Comparison of ENCODE assay signal across 4 fruit fly cellular contexts in the genomic region with DNA sequence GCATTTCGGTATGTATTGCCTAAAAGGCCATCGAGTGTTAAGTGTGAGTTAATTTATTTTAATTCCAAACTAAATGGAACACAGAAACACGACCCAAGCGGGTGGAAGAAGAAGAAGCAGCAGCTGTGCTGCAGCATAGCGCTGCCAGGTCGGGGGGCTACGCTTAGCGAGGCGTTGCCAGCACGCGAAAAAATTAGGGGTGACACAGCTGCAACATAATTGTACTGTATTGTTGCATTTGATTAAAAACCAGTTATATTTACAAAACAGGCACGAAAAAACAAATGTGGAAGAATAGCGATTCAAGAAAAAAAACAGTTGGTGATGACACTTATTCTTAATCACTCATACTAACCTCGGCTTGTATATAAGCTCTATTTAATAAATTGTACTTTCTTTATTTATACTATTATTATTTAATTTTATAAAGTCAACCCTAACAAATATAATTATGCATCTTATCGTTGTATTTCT.
TF ChIP-seq lines count a peak whose summit lies in the region.

No protein-coding gene starts in this region.

TF ChIP-seq in whole organism, adult, 20 proteins besides CTCF, POLR2A, EP300 and RAD21 (continued from another document):
- TF ChIP-seq toe (GFP tag; optimal IDR thresholded peaks at IDR 0.05; lab: Kevin White, UChicago), result peak; percentile 70
- no peak for TF ChIP-seq cic (GFP tag; optimal IDR thresholded peaks at IDR 0.05; lab: Kevin White, UChicago)
- TF ChIP-seq Clk (GFP tag; optimal IDR thresholded peaks at IDR 0.05; lab: Kevin White, UChicago), result no peak
- peak; percentile 42 for TF ChIP-seq Crg-1 (GFP tag; optimal IDR thresholded peaks at IDR 0.05; lab: Kevin White, UChicago)

TF ChIP-seq in whole organism, embryonic, 481 proteins besides CTCF, POLR2A, EP300 and RAD21 (continued from another document and continues in another):
- TF ChIP-seq ttk (GFP tag; IDR thresholded peaks at IDR 0.05; lab: Robert Waterston, UW) (peak; percentile 38; the same call in 1 of the 2 replicates), CG10366 (GFP tag; IDR thresholded peaks at IDR 0.05; lab: Robert Waterston, UW) (peak; percentile 72), Ptx1 (GFP tag; IDR thresholded peaks at IDR 0.05; lab: Robert Waterston, UW) (peak; percentile 86), Oli (tag; optimal IDR thresholded peaks at IDR 0.05; lab: Kevin White, UChicago) (peak; percentile 68), Hr78 (GFP tag; optimal IDR thresholded peaks at IDR 0.05; lab: Kevin White, UChicago) (no peak), Lpt (GFP tag; optimal IDR thresholded peaks at IDR 0.05; lab: Kevin White, UChicago) (no peak), ewg (GFP tag; optimal IDR thresholded peaks at IDR 0.05; lab: Kevin White, UChicago) (peak; percentile 49), gsb (GFP tag; IDR thresholded peaks at IDR 0.05; lab: Robert Waterston, UW) (peak; percentile 49), CG18619 (GFP tag; optimal IDR thresholded peaks at IDR 0.05; lab: Kevin White, UChicago) (no peak), CG3847 (GFP tag; IDR thresholded peaks at IDR 0.05; lab: Robert Waterston, UW) (peak; percentile 90), CG9797 (GFP tag; optimal IDR thresholded peaks at IDR 0.05; lab: Kevin White, UChicago) (no peak), stc (GFP tag; IDR thresholded peaks at IDR 0.05; lab: Robert Waterston, UW) (peak; percentile 45; the same call in 1 of the 2 replicates), CG6813 (GFP tag; optimal IDR thresholded peaks at IDR 0.05; lab: Kevin White, UChicago) (peak; percentile 56), YL-1 (GFP tag; optimal IDR thresholded peaks at IDR 0.05; lab: Kevin White, UChicago) (peak; percentile 78), Hr3 (GFP tag; optimal IDR thresholded peaks at IDR 0.05; lab: Kevin White, UChicago) (peak; percentile 73), BEAF-32 (GFP tag; optimal IDR thresholded peaks at IDR 0.05; lab: Kevin White, UChicago) (peak; percentile 75), grn (GFP tag; optimal IDR thresholded peaks at IDR 0.05; lab: Kevin White, UChicago) (no peak), row (GFP tag; IDR thresholded peaks at IDR 0.05; lab: Robert Waterston, UW) (peak; percentile 88), Neu2 (GFP tag; optimal IDR thresholded peaks at IDR 0.05; lab: Kevin White, UChicago; ENCODE audit: borderline replicate concordance) (no peak), Atf3 (GFP tag; optimal IDR thresholded peaks at IDR 0.05; lab: Kevin White, UChicago) (peak; percentile 7), CG4854 (GFP tag; optimal IDR thresholded peaks at IDR 0.05; lab: Kevin White, UChicago) (no peak), kah (GFP tag; optimal IDR thresholded peaks at IDR 0.05; lab: Kevin White, UChicago) (peak; percentile 39), CG12659 (GFP tag; optimal IDR thresholded peaks at IDR 0.05; lab: Kevin White, UChicago) (peak; percentile 84), CG12071 (GFP tag; optimal IDR thresholded peaks at IDR 0.05; lab: Kevin White, UChicago) (no peak), Sox102F (GFP tag; optimal IDR thresholded peaks at IDR 0.05; lab: Kevin White, UChicago) (peak; percentile 76), Gsc (GFP tag; IDR thresholded peaks at IDR 0.05; lab: Robert Waterston, UW) (0 out of 2 replicates have a peak, but pooled peaks have one; percentile 20), zen (tag; optimal IDR thresholded peaks at IDR 0.05; lab: Kevin White, UChicago) (peak; percentile 47), ind (GFP tag; optimal IDR thresholded peaks at IDR 0.05; lab: Kevin White, UChicago) (peak; percentile 75), Awh (GFP tag; IDR thresholded peaks at IDR 0.05; lab: Robert Waterston, UW) (peak; percentile 69), crol (GFP tag; IDR thresholded peaks at IDR 0.05; lab: Robert Waterston, UW) (peak; percentile 27; the same call in 1 of the 2 replicates), wor (GFP tag; IDR thresholded peaks at IDR 0.05; lab: Robert Waterston, UW) (peak; percentile 66; the same call in 1 of the 2 replicates), tx (GFP tag; optimal IDR thresholded peaks at IDR 0.05; lab: Kevin White, UChicago) (peak; percentile 57), az2 (GFP tag; optimal IDR thresholded peaks at IDR 0.05; lab: Kevin White, UChicago) (peak; percentile 62), Sry-δ (GFP tag; optimal IDR thresholded peaks at IDR 0.05; lab: Kevin White, UChicago) (peak; percentile 87), ken (GFP tag; IDR thresholded peaks at IDR 0.05; lab: Robert Waterston, UW) (peak; percentile 79; the same call in 2 of the 3 replicates), Fer1 (GFP tag; optimal IDR thresholded peaks at IDR 0.05; lab: Kevin White, UChicago) (peak; percentile 65), scrt (GFP tag; optimal IDR thresholded peaks at IDR 0.05; lab: Kevin White, UChicago) (peak; percentile 23), dpn (GFP tag; optimal IDR thresholded peaks at IDR 0.05; lab: Kevin White, UChicago) (peak; percentile 69 to 80), Pdp1 (GFP tag; optimal IDR thresholded peaks at IDR 0.05; lab: Kevin White, UChicago) (peak; percentile 14 to 61)

TF ChIP-seq in whole organism, prepupa, 60 proteins besides CTCF, POLR2A, EP300 and RAD21 (continued from another document):
- peak; percentile 86 for TF ChIP-seq esn (GFP tag; optimal IDR thresholded peaks at IDR 0.05; lab: Kevin White, UChicago)
- peak; percentile 80 for TF ChIP-seq lz (GFP tag; optimal IDR thresholded peaks at IDR 0.05; lab: Kevin White, UChicago)
- peak; percentile 66 for TF ChIP-seq CG11762 (GFP tag; optimal IDR thresholded peaks at IDR 0.05; lab: Kevin White, UChicago; ENCODE audit: insufficient read depth)
- peak; percentile 51 for TF ChIP-seq CG8319 (GFP tag; optimal IDR thresholded peaks at IDR 0.05; lab: Kevin White, UChicago)
- TF ChIP-seq CG6163 (GFP tag; IDR thresholded peaks at IDR 0.05; lab: Robert Waterston, UW), result peak; percentile 77
- peak; percentile 81 for TF ChIP-seq eg (GFP tag; IDR thresholded peaks at IDR 0.05; lab: Robert Waterston, UW)
- TF ChIP-seq cyc (GFP tag; optimal IDR thresholded peaks at IDR 0.05; lab: Kevin White, UChicago), result peak; percentile 82
- TF ChIP-seq CG16779 (tag; optimal IDR thresholded peaks at IDR 0.05; lab: Kevin White, UChicago), result no peak
- no peak for TF ChIP-seq Lpt (GFP tag; optimal IDR thresholded peaks at IDR 0.05; lab: Kevin White, UChicago)
- no peak; the same call in 1 of the 3 replicates for TF ChIP-seq CG8119 (GFP tag; IDR thresholded peaks at IDR 0.05; lab: Robert Waterston, UW)
- TF ChIP-seq CG32006 (GFP tag; optimal IDR thresholded peaks at IDR 0.05; lab: Kevin White, UChicago), result no peak
- peak; percentile 48 for TF ChIP-seq Eip93F (GFP tag; optimal IDR thresholded peaks at IDR 0.05; lab: Kevin White, UChicago)
- peak; percentile 73 for TF ChIP-seq vri (GFP tag; optimal IDR thresholded peaks at IDR 0.05; lab: Kevin White, UChicago)
- TF ChIP-seq CG4318 (GFP tag; optimal IDR thresholded peaks at IDR 0.05; lab: Kevin White, UChicago), result peak; percentile 75
- no peak for TF ChIP-seq Hr38 (GFP tag; optimal IDR thresholded peaks at IDR 0.05; lab: Kevin White, UChicago)
- TF ChIP-seq Met (GFP tag; optimal IDR thresholded peaks at IDR 0.05; lab: Kevin White, UChicago), result peak; percentile 80
- peak; percentile 59 for TF ChIP-seq Hr4 (GFP tag; optimal IDR thresholded peaks at IDR 0.05; lab: Kevin White, UChicago)
- TF ChIP-seq svp (GFP tag; lab: Kevin White, UChicago), result peak; percentile 86
- no peak for TF ChIP-seq ss (GFP tag; optimal IDR thresholded peaks at IDR 0.05; lab: Kevin White, UChicago)
- peak; percentile 76 for TF ChIP-seq Sox15 (GFP tag; optimal IDR thresholded peaks at IDR 0.05; lab: Kevin White, UChicago)
- TF ChIP-seq CG10631 (GFP tag; optimal IDR thresholded peaks at IDR 0.05; lab: Kevin White, UChicago), result peak; percentile 76
- no peak for TF ChIP-seq Sox14 (GFP tag; optimal IDR thresholded peaks at IDR 0.05; lab: Kevin White, UChicago)
- TF ChIP-seq Blimp-1 (GFP tag; optimal IDR thresholded peaks at IDR 0.05; lab: Kevin White, UChicago), result peak; percentile 51
- TF ChIP-seq dac (GFP tag; optimal IDR thresholded peaks at IDR 0.05; lab: Kevin White, UChicago), result no peak
- TF ChIP-seq CG6854 (GFP tag; optimal IDR thresholded peaks at IDR 0.05; lab: Kevin White, UChicago), result peak; percentile 37
- TF ChIP-seq achi (GFP tag; optimal IDR thresholded peaks at IDR 0.05; lab: Kevin White, UChicago), result peak; percentile 74
- TF ChIP-seq CG3032 (tag; optimal IDR thresholded peaks at IDR 0.05; lab: Kevin White, UChicago), result no peak
- TF ChIP-seq CG3919 (GFP tag; optimal IDR thresholded peaks at IDR 0.05; lab: Kevin White, UChicago), result no peak
- TF ChIP-seq topi (GFP tag; optimal IDR thresholded peaks at IDR 0.05; lab: Kevin White, UChicago), result no peak
- no peak for TF ChIP-seq salr (GFP tag; optimal IDR thresholded peaks at IDR 0.05; lab: Kevin White, UChicago)
- TF ChIP-seq pdm3 (GFP tag; optimal IDR thresholded peaks at IDR 0.05; lab: Kevin White, UChicago), result no peak
- TF ChIP-seq dsx (GFP tag; optimal IDR thresholded peaks at IDR 0.05; lab: Kevin White, UChicago; ENCODE audit: poor library complexity, severe bottlenecking), result peak; percentile 50
- TF ChIP-seq Ets96B (tag; optimal IDR thresholded peaks at IDR 0.05; lab: Kevin White, UChicago), result peak; percentile 30
- TF ChIP-seq CG6792 (GFP tag; optimal IDR thresholded peaks at IDR 0.05; lab: Kevin White, UChicago), result peak; percentile 41
- TF ChIP-seq Gug (GFP tag; IDR thresholded peaks at IDR 0.05; lab: Robert Waterston, UW), result peak; percentile 61; the same call in 1 of the 2 replicates
- peak; percentile 88 for TF ChIP-seq Hr39 (GFP tag; optimal IDR thresholded peaks at IDR 0.05; lab: Kevin White, UChicago)
- peak; percentile 53 for TF ChIP-seq CG8632 (GFP tag; optimal IDR thresholded peaks at IDR 0.05; lab: Kevin White, UChicago)
- TF ChIP-seq Sox102F (GFP tag; optimal IDR thresholded peaks at IDR 0.05; lab: Kevin White, UChicago), result no peak
- peak; percentile 83 for TF ChIP-seq Ets21C (GFP tag; optimal IDR thresholded peaks at IDR 0.05; lab: Kevin White, UChicago)
- TF ChIP-seq CG9139 (GFP tag; optimal IDR thresholded peaks at IDR 0.05; lab: Kevin White, UChicago), result peak; percentile 6
- no peak for TF ChIP-seq CG10669 (GFP tag; optimal IDR thresholded peaks at IDR 0.05; lab: Kevin White, UChicago)
- no peak for TF ChIP-seq Eip75B (GFP tag; optimal IDR thresholded peaks at IDR 0.05; lab: Kevin White, UChicago)
TF ChIP-seq in whole organism, prepupa: peak in this region for 36.

TF ChIP-seq in whole organism, wandering third instar larva, 38 proteins besides CTCF, POLR2A, EP300 and RAD21 (continued from another document):
- TF ChIP-seq h (GFP tag; optimal IDR thresholded peaks at IDR 0.05; lab: Kevin White, UChicago) (peak; percentile 78), brk (GFP tag; optimal IDR thresholded peaks at IDR 0.05; lab: Kevin White, UChicago) (no peak), rgr (GFP tag; optimal IDR thresholded peaks at IDR 0.05; lab: Kevin White, UChicago) (peak; percentile 88), Jra (GFP tag; optimal IDR thresholded peaks at IDR 0.05; lab: Kevin White, UChicago) (peak; percentile 34), sv (GFP tag; optimal IDR thresholded peaks at IDR 0.05; lab: Kevin White, UChicago) (peak; percentile 51), Hr83 (GFP tag; optimal IDR thresholded peaks at IDR 0.05; lab: Kevin White, UChicago; ENCODE audit: poor library complexity, severe bottlenecking) (peak; percentile 84), fru (GFP tag; optimal IDR thresholded peaks at IDR 0.05; lab: Kevin White, UChicago) (peak; percentile 77)
